Fruit fly (Drosophila melanogaster) whole organism, embryonic: Measurements from ENCODE around the gene CG5727.

Experiments used
- Atf3 ChIP-seq: fragments of 200-800 bp; sonication (Bioruptor generic); optimal IDR thresholded peaks from 3 replicates; lab custom pipeline; 2016; ENCODE audit warnings: missing biosample characterization, missing genetic modification characterization
- CG11398 ChIP-seq: fragments of 200-800 bp; sonication (Bioruptor generic); optimal IDR thresholded peaks from 2 replicates; lab custom pipeline; 2016; ENCODE audit warnings: missing biosample characterization, missing genetic modification characterization
- CG11456 ChIP-seq: fragments of 200-800 bp; sonication (Bioruptor generic); IDR thresholded peaks from 3 replicates; pipeline ENCODE4 v1.3.6; 2022; ENCODE audit warnings: missing biosample characterization, missing genetic modification characterization
- CG12104 ChIP-seq: fragments of 200-800 bp; sonication (Bioruptor generic); optimal IDR thresholded peaks from 3 replicates; lab custom pipeline; 2016; ENCODE audit warnings: missing biosample characterization, missing genetic modification characterization
- CG14667 ChIP-seq: fragments of 200-800 bp; sonication (Bioruptor generic); IDR thresholded peaks from 2 replicates; pipeline ENCODE4 v1.3.6; 2022; ENCODE audit warnings: missing biosample characterization, missing genetic modification characterization
- CG14965 ChIP-seq: fragments of 200-800 bp; sonication (Bioruptor generic); optimal IDR thresholded peaks from 2 replicates; lab custom pipeline; 2016; ENCODE audit warnings: missing biosample characterization, missing genetic modification characterization, borderline replicate concordance
- CG16813 ChIP-seq: fragments of 200-800 bp; sonication (Bioruptor generic); IDR thresholded peaks from 3 replicates; pipeline ENCODE4 v1.3.6; 2022; ENCODE audit warnings: missing biosample characterization, missing genetic modification characterization; ENCODE audit not compliant: partially characterized antibody
- CG16815 ChIP-seq: fragments of 200-800 bp; sonication (Bioruptor generic); optimal IDR thresholded peaks from 3 replicates; lab custom pipeline; 2017; ENCODE audit warnings: missing biosample characterization, mild to moderate bottlenecking, missing genetic modification characterization
- CG17328 ChIP-seq: fragments of 200-800 bp; sonication (Bioruptor generic); IDR thresholded peaks from 2 replicates; pipeline ENCODE4 v1.3.6; 2022; ENCODE audit warnings: missing biosample characterization, missing genetic modification characterization
- CG17359 ChIP-seq: fragments of 200-800 bp; sonication (Bioruptor generic); optimal IDR thresholded peaks from 3 replicates; lab custom pipeline; 2018; ENCODE audit warnings: missing biosample characterization, mild to moderate bottlenecking, missing genetic modification characterization, moderate library complexity
- CG1792 ChIP-seq: fragments of 200-800 bp; sonication (Bioruptor generic); optimal IDR thresholded peaks from 2 replicates; lab custom pipeline; 2016; ENCODE audit warnings: missing biosample characterization, missing genetic modification characterization
- CG18262 ChIP-seq: fragments of 200-800 bp; optimal IDR thresholded peaks from 3 replicates; lab custom pipeline; 2019; ENCODE audit warnings: missing biosample characterization, mild to moderate bottlenecking, missing genetic modification characterization, moderate library complexity
- CG2712 ChIP-seq: fragments of 200-800 bp; optimal IDR thresholded peaks from 3 replicates; lab custom pipeline; 2019; ENCODE audit warnings: missing biosample characterization, mild to moderate bottlenecking, missing genetic modification characterization, moderate library complexity
- CG32767 ChIP-seq: fragments of 200-800 bp; sonication (Bioruptor generic); IDR thresholded peaks from 2 replicates; pipeline ENCODE4 v1.3.6; 2022; ENCODE audit warnings: missing biosample characterization, missing genetic modification characterization
- CG3726 ChIP-seq: fragments of 200-800 bp; sonication (Bioruptor generic); IDR thresholded peaks from 3 replicates; pipeline ENCODE4, ENCODE4 v1.3.6; 2022; ENCODE audit warnings: missing biosample characterization, missing genetic modification characterization
- CG4328 ChIP-seq: fragments of 200-800 bp; sonication (Bioruptor generic); optimal IDR thresholded peaks from 3 replicates; lab custom pipeline; 2017; ENCODE audit warnings: missing biosample characterization, missing genetic modification reagents, missing genetic modification characterization
- CG4360 ChIP-seq: fragments of 200-800 bp; sonication (Bioruptor generic); IDR thresholded peaks from 2 replicates; pipeline ENCODE4 v1.3.6; 2022; ENCODE audit warnings: missing biosample characterization, missing genetic modification characterization
- CG4730 ChIP-seq: fragments of 200-800 bp; sonication (Bioruptor generic); IDR thresholded peaks from 2 replicates; pipeline ENCODE4 v1.3.6; 2022; ENCODE audit warnings: missing biosample characterization, missing genetic modification characterization
- CG4820 ChIP-seq: fragments of 200-800 bp; sonication (Bioruptor generic); optimal IDR thresholded peaks from 3 replicates; lab custom pipeline; 2016; ENCODE audit warnings: missing biosample characterization, missing genetic modification characterization
- CG4854 ChIP-seq: fragments of 200-800 bp; sonication (Bioruptor generic); optimal IDR thresholded peaks from 2 replicates; lab custom pipeline; 2016; ENCODE audit warnings: missing biosample characterization, missing genetic modification characterization, inconsistent platforms
- CG5180 ChIP-seq: fragments of 200-800 bp; sonication (Bioruptor generic); optimal IDR thresholded peaks from 3 replicates; lab custom pipeline; 2017; ENCODE audit warnings: missing biosample characterization, missing genetic modification characterization, mild to moderate bottlenecking, moderate library complexity, missing genetic modification reagents
- CG6175 ChIP-seq: fragments of 200-800 bp; sonication (Bioruptor generic); IDR thresholded peaks from 3 replicates; pipeline ENCODE4 v1.3.6; 2022; ENCODE audit warnings: missing biosample characterization, missing genetic modification characterization
- CG7372 ChIP-seq: fragments of 200-800 bp; sonication (Bioruptor generic); IDR thresholded peaks from 2 replicates; pipeline ENCODE4 v1.3.6; 2022; ENCODE audit warnings: missing biosample characterization, missing genetic modification characterization
- CG7839 ChIP-seq: fragments of 200-800 bp; sonication (Bioruptor generic); optimal IDR thresholded peaks from 3 replicates; lab custom pipeline; 2018; ENCODE audit warnings: missing biosample characterization, mild to moderate bottlenecking, missing genetic modification characterization, moderate library complexity
- CG8290 ChIP-seq, 3 experiments: fragments of 200-800 bp; sonication (Bioruptor generic); optimal IDR thresholded peaks; 2 replicates each; lab custom pipeline; 2016 to 2019; ENCODE audit warnings: missing biosample characterization in 3 of 3, missing genetic modification characterization in 3 of 3, mild to moderate bottlenecking in 2 of 3, moderate library complexity in 1 of 3
- CG9727 ChIP-seq: fragments of 200-800 bp; sonication (Bioruptor generic); optimal IDR thresholded peaks from 3 replicates; lab custom pipeline; 2017; ENCODE audit warnings: missing biosample characterization, mild to moderate bottlenecking, missing genetic modification characterization
- D ChIP-seq, 2 experiments: fragments of 200-800 bp in 1 of 2; fragments of >200 bp in 1 of 2; sonication (Bioruptor generic) in 1 of 2; optimal IDR thresholded peaks; 2 replicates in 1 of 2; 3 replicates in 1 of 2; lab custom pipeline; 2017; ENCODE audit warnings: mild to moderate bottlenecking in 1 of 2, missing biosample characterization in 1 of 2, missing genetic modification characterization in 1 of 2, missing genetic modification reagents in 1 of 2
- Dbx ChIP-seq: fragments of 200-800 bp; sonication (Bioruptor generic); IDR thresholded peaks from 3 replicates; pipeline ENCODE4 v1.3.6; 2022; ENCODE audit warnings: missing biosample characterization, missing genetic modification characterization
- Doc3 ChIP-seq: fragments of 200-800 bp; sonication (Bioruptor generic); IDR thresholded peaks from 3 replicates; pipeline ENCODE4 v1.3.6; 2022; ENCODE audit warnings: missing biosample characterization, missing genetic modification characterization; ENCODE audit not compliant: partially characterized antibody
- Drgx ChIP-seq: fragments of 200-800 bp; sonication (Bioruptor generic); IDR thresholded peaks from 2 replicates; pipeline ENCODE4 v1.3.6; 2022; ENCODE audit warnings: missing biosample characterization, missing genetic modification characterization
- E2f2 ChIP-seq: fragments of 200-800 bp; sonication (Bioruptor generic); IDR thresholded peaks from 2 replicates; pipeline ENCODE4 v1.3.6; 2022; ENCODE audit warnings: missing biosample characterization, missing genetic modification characterization
- Fer1 ChIP-seq: fragments of 200-800 bp; sonication (Bioruptor generic); optimal IDR thresholded peaks from 2 replicates; lab custom pipeline; 2017; ENCODE audit warnings: missing biosample characterization, mild to moderate bottlenecking, missing genetic modification characterization
- Fer3 ChIP-seq: fragments of 200-800 bp; sonication (Bioruptor generic); optimal IDR thresholded peaks from 2 replicates; lab custom pipeline; 2018; ENCODE audit warnings: missing biosample characterization, mild to moderate bottlenecking, missing genetic modification characterization, moderate library complexity
- Lhr ChIP-seq: fragments of 200-800 bp; sonication (Bioruptor generic); optimal IDR thresholded peaks from 3 replicates; lab custom pipeline; 2017; ENCODE audit warnings: mild to moderate bottlenecking, missing biosample characterization, missing genetic modification reagents, missing genetic modification characterization
- Pdp1 ChIP-seq, 2 experiments: fragments of 200-800 bp; sonication (Bioruptor generic); optimal IDR thresholded peaks; 3 replicates each; lab custom pipeline; 2016; ENCODE audit warnings: missing biosample characterization in 2 of 2, missing genetic modification characterization in 2 of 2, mild to moderate bottlenecking in 1 of 2, moderate library complexity in 1 of 2
- caup ChIP-seq: fragments of 200-800 bp; sonication (Bioruptor generic); optimal IDR thresholded peaks from 3 replicates; lab custom pipeline; 2017; ENCODE audit warnings: missing biosample characterization, mild to moderate bottlenecking, missing genetic modification characterization, moderate library complexity; ENCODE audit not compliant: severe bottlenecking
- cg ChIP-seq: fragments of 200-800 bp; sonication (Bioruptor generic); optimal IDR thresholded peaks from 3 replicates; lab custom pipeline; 2019; ENCODE audit warnings: missing biosample characterization, mild to moderate bottlenecking, missing genetic modification characterization, moderate library complexity
- grau ChIP-seq: fragments of 200-800 bp; optimal IDR thresholded peaks from 3 replicates; lab custom pipeline; 2019; ENCODE audit warnings: missing biosample characterization, mild to moderate bottlenecking, missing genetic modification characterization, moderate library complexity
- hth ChIP-seq: fragments of >200 bp; optimal IDR thresholded peaks from 2 replicates; lab custom pipeline; 2017; ENCODE audit warnings: inconsistent platforms
- kni ChIP-seq: fragments of 200-800 bp; sonication (Bioruptor generic); optimal IDR thresholded peaks from 3 replicates; lab custom pipeline; 2017; ENCODE audit warnings: mild to moderate bottlenecking, missing biosample characterization, missing genetic modification reagents, missing genetic modification characterization
- lilli ChIP-seq: fragments of 200-800 bp; sonication (Bioruptor generic); optimal IDR thresholded peaks from 3 replicates; lab custom pipeline; 2016; ENCODE audit warnings: missing biosample characterization, missing genetic modification characterization
- odd ChIP-seq: fragments of 200-800 bp; sonication (Bioruptor generic); optimal IDR thresholded peaks from 2 replicates; lab custom pipeline; 2017; ENCODE audit warnings: missing biosample characterization, mild to moderate bottlenecking, missing genetic modification characterization
- pnt ChIP-seq: fragments of 200-800 bp; sonication (Bioruptor generic); optimal IDR thresholded peaks from 3 replicates; lab custom pipeline; 2016; ENCODE audit warnings: missing biosample characterization, missing genetic modification characterization
- sd ChIP-seq: fragments of 200-800 bp; sonication (Bioruptor generic); optimal IDR thresholded peaks from 3 replicates; lab custom pipeline; 2018; ENCODE audit warnings: missing biosample characterization, mild to moderate bottlenecking, missing genetic modification characterization, moderate library complexity
- shn ChIP-seq: fragments of 200-800 bp; sonication (Bioruptor generic); optimal IDR thresholded peaks from 3 replicates; lab custom pipeline; 2016; ENCODE audit warnings: missing biosample characterization, missing genetic modification characterization
- sim ChIP-seq: fragments of 200-800 bp; sonication (Bioruptor generic); IDR thresholded peaks from 2 replicates; pipeline ENCODE4 v1.3.6; 2022; ENCODE audit warnings: missing biosample characterization, missing genetic modification characterization
- sisA ChIP-seq: fragments of 200-800 bp; sonication (Bioruptor generic); IDR thresholded peaks from 2 replicates; pipeline ENCODE4 v1.3.6; 2022; ENCODE audit warnings: missing biosample characterization, missing genetic modification characterization
- so ChIP-seq: fragments of 200-800 bp; sonication (Bioruptor generic); IDR thresholded peaks from 3 replicates; pipeline ENCODE4 v1.3.6; 2022; ENCODE audit warnings: missing biosample characterization, missing genetic modification characterization
- trem ChIP-seq: fragments of 200-800 bp; optimal IDR thresholded peaks from 3 replicates; lab custom pipeline; 2019; ENCODE audit warnings: missing biosample characterization, mild to moderate bottlenecking, missing genetic modification characterization, moderate library complexity
- unpg ChIP-seq: fragments of 200-800 bp; sonication (Bioruptor generic); optimal IDR thresholded peaks from 3 replicates; lab custom pipeline; 2018; ENCODE audit warnings: missing biosample characterization, mild to moderate bottlenecking, missing genetic modification characterization, moderate library complexity

The CG5727 gene

dm6 chr2L:10231092-10231494 is 20.6 kb upstream of the CG5727 start (continued):
- TF ChIP-seq CG4730 (GFP tag; lab: Robert Waterston, UW) (no peak), grau (tag; lab: Kevin White, UChicago) (peak; percentile 31), CG8290 (GFP tag; optimal IDR thresholded peaks at IDR 0.05; lab: Kevin White, UChicago) (no peak), CG8290 (tag; optimal IDR thresholded peaks at IDR 0.05; lab: Kevin White, UChicago) (peak in 1 of 2 experiments; percentile 57), CG16815 (GFP tag; lab: Kevin White, UChicago) (no peak), Doc3 (no peak), D (optimal IDR thresholded peaks at IDR 0.05; lab: Kevin White, UChicago) (no peak), D (GFP tag; optimal IDR thresholded peaks at IDR 0.05; lab: Kevin White, UChicago) (no peak), CG16813 (GFP tag; lab: Robert Waterston, UW) (no peak), CG11456 (GFP tag; lab: Robert Waterston, UW) (no peak), cg (GFP tag; lab: Kevin White, UChicago) (peak; percentile 83), Dbx (GFP tag; lab: Robert Waterston, UW) (0 out of 3 replicates have a peak, but pooled peaks have one; percentile 51), hth (no peak), CG4854 (GFP tag; lab: Kevin White, UChicago) (no peak), unpg (peak; percentile 22), shn (GFP tag; lab: Kevin White, UChicago) (peak; percentile 40), CG14667 (GFP tag; lab: Robert Waterston, UW) (no peak), kni (GFP tag; lab: Kevin White, UChicago) (peak; percentile 31), pnt (GFP tag; lab: Kevin White, UChicago) (peak; percentile 7), CG3726 (GFP tag; lab: Robert Waterston, UW) (no peak), trem (tag; lab: Kevin White, UChicago) (no peak), Atf3 (GFP tag; lab: Kevin White, UChicago) (peak; percentile 2), so (GFP tag; lab: Robert Waterston, UW) (0 out of 3 replicates have a peak, but pooled peaks have one; percentile 25), sim (GFP tag; lab: Robert Waterston, UW) (no peak), sisA (no peak), CG4328 (GFP tag; lab: Kevin White, UChicago) (peak; percentile 26), Lhr (no peak), lilli (GFP tag; lab: Kevin White, UChicago) (peak; percentile 34), CG17359 (tag; lab: Kevin White, UChicago) (peak; percentile 34), CG2712 (tag; lab: Kevin White, UChicago) (peak; percentile 6), Drgx (GFP tag; lab: Robert Waterston, UW) (peak; percentile 44), caup (GFP tag; lab: Kevin White, UChicago) (no peak), CG4360 (no peak), CG11398 (no peak), E2f2 (GFP tag; lab: Robert Waterston, UW) (peak; percentile 21; the same call in 1 of the 2 replicates), Fer1 (GFP tag; lab: Kevin White, UChicago) (peak; percentile 31), CG32767 (GFP tag; lab: Robert Waterston, UW) (no peak), Pdp1 (GFP tag; optimal IDR thresholded peaks at IDR 0.05; lab: Kevin White, UChicago) (peak in 1 of 2 experiments; percentile 28), CG9727 (GFP tag; lab: Kevin White, UChicago) (peak; percentile 19), CG12104 (peak; percentile 8), odd (GFP tag; lab: Kevin White, UChicago) (no peak), sd (peak; percentile 84), CG18262 (tag; lab: Kevin White, UChicago) (peak; percentile 11), CG6175 (GFP tag; lab: Robert Waterston, UW) (no peak), CG7372 (no peak), CG1792 (GFP tag; lab: Kevin White, UChicago) (peak; percentile 11), Fer3 (tag; lab: Kevin White, UChicago) (peak; percentile 11), CG17328 (GFP tag; lab: Robert Waterston, UW) (no peak; the same call in 1 of the 2 replicates), CG7839 (tag; lab: Kevin White, UChicago) (no peak), CG5180 (GFP tag; lab: Kevin White, UChicago) (peak; percentile 18), CG4820 (no peak), CG14965 (no peak)
